Worm (Caenorhabditis elegans) whole organism, mixed stage, embryonic: ENCODE measurements around the gene srlf-16.

ENCODE experiments used
- ceh-39 ChIP-seq: fragments of 150-350 bp; optimal IDR thresholded peaks from 2 replicates; lab custom pipeline; 2014; ENCODE audit warnings: missing biosample characterization, missing genetic modification characterization
- ces-1 ChIP-seq: fragments of 150-350 bp; optimal IDR thresholded peaks from 2 replicates; lab custom pipeline; 2014; ENCODE audit warnings: missing biosample characterization, missing genetic modification reagents, missing genetic modification characterization
- elt-3 ChIP-seq: fragments of 150-350 bp; optimal IDR thresholded peaks from 2 replicates; lab custom pipeline; 2014; ENCODE audit warnings: missing biosample characterization, missing genetic modification characterization
- lsy-2 ChIP-seq: fragments of 150-350 bp; optimal IDR thresholded peaks from 2 replicates; lab custom pipeline; 2014; ENCODE audit warnings: missing biosample characterization, missing genetic modification characterization
- nhr-237 ChIP-seq: fragments of 150-350 bp; optimal IDR thresholded peaks from 2 replicates; lab custom pipeline; 2014; ENCODE audit warnings: missing biosample characterization, missing genetic modification characterization
- nhr-28 ChIP-seq: fragments of 150-350 bp; optimal IDR thresholded peaks from 2 replicates; lab custom pipeline; 2014; ENCODE audit warnings: missing biosample characterization, missing genetic modification characterization
- snpc-4 ChIP-seq: fragments of 150-350 bp; optimal IDR thresholded peaks from 2 replicates; lab custom pipeline; 2014; ENCODE audit warnings: missing biosample characterization, missing genetic modification characterization
- sptf-1 ChIP-seq: sonication (generic microtip); optimal IDR thresholded peaks from 2 replicates; lab custom pipeline; 2017; ENCODE audit warnings: mild to moderate bottlenecking, missing genetic modification characterization, moderate library complexity, missing compliant biosample characterization
- unc-62 ChIP-seq: fragments of 150-350 bp; optimal IDR thresholded peaks from 2 replicates; lab custom pipeline; 2014; ENCODE audit warnings: missing biosample characterization, missing genetic modification reagents, missing genetic modification characterization

- TF ChIP-seq lsy-2 (tag; lab: Kevin White, UChicago) (no peak), ceh-39 (tag; lab: Kevin White, UChicago) (no peak), sptf-1 (tag; lab: Kevin White, UChicago) (no peak), elt-3 (tag; lab: Kevin White, UChicago) (no peak), nhr-28 (tag; lab: Kevin White, UChicago) (no peak), snpc-4 (tag; lab: Kevin White, UChicago) (no peak), unc-62 (GFP tag; lab: Kevin White, UChicago) (no peak), ces-1 (GFP tag; lab: Kevin White, UChicago) (no peak), nhr-237 (no peak)
Measured at ce11 chrV:8098239-8098638, 6.3 kb upstream of the srlf-16 start, which contains the start of gene str-145.
